Worm (Caenorhabditis elegans) whole organism, L4 larva: ENCODE results near the gene hch-1.

Source experiments
- F10B5.3 ChIP-seq: sonication (generic microtip); optimal IDR thresholded peaks from 2 replicates; lab custom pipeline; 2016; ENCODE audit warnings: mild to moderate bottlenecking, missing genetic modification characterization, missing compliant biosample characterization
- T26A8.4 ChIP-seq: fragments of 200-800 bp; sonication (Bioruptor generic); IDR thresholded peaks from 2 replicates; pipeline ENCODE4 v1.3.6; 2022; ENCODE audit warnings: missing genetic modification characterization, missing compliant biosample characterization
- aly-2 ChIP-seq: sonication (generic microtip); optimal IDR thresholded peaks from 2 replicates; lab custom pipeline; 2018; ENCODE audit warnings: missing biosample characterization, missing genetic modification characterization
- ces-1 ChIP-seq: fragments of 150-350 bp; sonication (generic microtip); optimal IDR thresholded peaks from 4 replicates; lab custom pipeline; 2014; ENCODE audit warnings: missing biosample characterization, missing genetic modification reagents, missing genetic modification characterization
- lsy-2 ChIP-seq, 2 experiments: fragments of 150-350 bp in 1 of 2; sonication (generic microtip) in 1 of 2; optimal IDR thresholded peaks; 2 replicates each; lab custom pipeline; 2014 to 2017; ENCODE audit warnings: missing biosample characterization in 2 of 2, missing genetic modification characterization in 2 of 2
- nhr-11 ChIP-seq: fragments of 150-350 bp; optimal IDR thresholded peaks from 2 replicates; lab custom pipeline; 2014; ENCODE audit warnings: missing biosample characterization, missing genetic modification characterization
- nhr-28 ChIP-seq: fragments of 150-350 bp; optimal IDR thresholded peaks from 2 replicates; lab custom pipeline; 2014; ENCODE audit warnings: missing biosample characterization, missing genetic modification characterization
- spr-3 ChIP-seq: fragments of 200-800 bp; sonication (Bioruptor generic); optimal IDR thresholded peaks from 2 replicates; lab custom pipeline; 2018; ENCODE audit warnings: mild to moderate bottlenecking, missing genetic modification characterization, missing compliant biosample characterization

DNA sequence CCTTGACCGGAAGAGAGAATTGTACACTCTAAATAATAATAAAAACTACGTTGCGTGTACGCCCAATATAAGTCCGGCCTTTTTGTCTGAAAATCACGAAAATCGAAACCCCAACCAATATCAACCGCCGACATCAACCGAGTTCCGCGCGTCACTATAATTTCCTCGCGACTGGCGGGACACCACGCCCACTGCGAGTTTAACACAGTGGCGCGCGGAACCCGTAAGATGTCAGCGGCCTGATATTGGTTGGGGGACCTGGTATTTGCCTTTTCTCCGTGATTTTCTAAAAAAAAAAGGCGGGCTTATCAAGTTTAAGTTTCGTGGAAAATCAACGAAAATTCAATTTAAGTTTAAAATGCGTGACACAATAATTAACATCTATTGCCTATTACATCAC, 19.3 kb downstream of the hch-1 start:
- TF ChIP-seq aly-2 (tag; lab: Kevin White, UChicago) (no peak), spr-3 (GFP tag; lab: Kevin White, UChicago) (no peak), F10B5.3 (tag; lab: Kevin White, UChicago) (no peak), ces-1 (GFP tag; lab: Kevin White, UChicago) (no peak), lsy-2 (tag; optimal IDR thresholded peaks at IDR 0.05; lab: Kevin White, UChicago) (no peak), T26A8.4 (GFP tag; lab: Robert Waterston, UW) (no peak), nhr-11 (tag; lab: Kevin White, UChicago) (no peak), nhr-28 (tag; lab: Kevin White, UChicago) (no peak)
